Fruit fly (Drosophila melanogaster): ENCODE data around the gene CG2082.

The CG2082 gene

dm6 chr3R:5758624-5759209 lies 22.2 kb downstream of the CG2082 start, which contains the start of gene Sec8 (continued):
- TF ChIP-seq CG14441 (GFP tag; IDR thresholded peaks at IDR 0.05): no peak
- peak; percentile 52 for TF ChIP-seq CG2116 (GFP tag; optimal IDR thresholded peaks at IDR 0.05)
- no peak for TF ChIP-seq CG11723 (GFP tag; optimal IDR thresholded peaks at IDR 0.05)
- peak; percentile 56; the same call in 1 of the 3 replicates for TF ChIP-seq CG11456 (GFP tag; IDR thresholded peaks at IDR 0.05)
- TF ChIP-seq CoRest (tag; optimal IDR thresholded peaks at IDR 0.05): peak; percentile 60
- peak; percentile 70 for TF ChIP-seq Doc3 (GFP tag; IDR thresholded peaks at IDR 0.05; ENCODE audit: partially characterized antibody)
- TF ChIP-seq CG34422 (GFP tag; IDR thresholded peaks at IDR 0.05): peak; percentile 64; the same call in 2 of the 3 replicates
- TF ChIP-seq CG17385 (GFP tag; optimal IDR thresholded peaks at IDR 0.05): no peak
- TF ChIP-seq slbo (GFP tag; IDR thresholded peaks at IDR 0.05): peak; percentile 68
- no peak for TF ChIP-seq Oli (tag; optimal IDR thresholded peaks at IDR 0.05)
- TF ChIP-seq CG3065 (GFP tag; optimal IDR thresholded peaks at IDR 0.05): no peak
- peak; percentile 83 for TF ChIP-seq hbn (GFP tag; IDR thresholded peaks at IDR 0.05; ENCODE audit: partially characterized antibody)
- TF ChIP-seq CG2712 (tag; optimal IDR thresholded peaks at IDR 0.05): peak; percentile 60
- peak; percentile 93 for TF ChIP-seq amos (GFP tag; IDR thresholded peaks at IDR 0.05; ENCODE audit: partially characterized antibody)
- TF ChIP-seq ems (GFP tag; optimal IDR thresholded peaks at IDR 0.05): peak; percentile 33
- TF ChIP-seq Awh (GFP tag; IDR thresholded peaks at IDR 0.05): 0 out of 2 replicates have a peak, but pooled peaks have one; percentile 24
- peak; percentile 87 for TF ChIP-seq Dp (GFP tag; optimal IDR thresholded peaks at IDR 0.05)
- TF ChIP-seq CG7786 (GFP tag; optimal IDR thresholded peaks at IDR 0.05): peak; percentile 41
- peak; percentile 9 for TF ChIP-seq pum (GFP tag; optimal IDR thresholded peaks at IDR 0.05)
- TF ChIP-seq Lhr (GFP tag; optimal IDR thresholded peaks at IDR 0.05): peak; percentile 77
- TF ChIP-seq CG10209 (GFP tag; optimal IDR thresholded peaks at IDR 0.05): no peak
- TF ChIP-seq bbx (GFP tag; IDR thresholded peaks at IDR 0.05; ENCODE audit: partially characterized antibody): peak; percentile 88
- TF ChIP-seq CG12659 (GFP tag; optimal IDR thresholded peaks at IDR 0.05): peak; percentile 56
- peak; percentile 59 for TF ChIP-seq CG30403 (GFP tag; optimal IDR thresholded peaks at IDR 0.05)
- peak; percentile 26 for TF ChIP-seq Atf3 (GFP tag; optimal IDR thresholded peaks at IDR 0.05)
- TF ChIP-seq Spps (tag; optimal IDR thresholded peaks at IDR 0.05): no peak
- TF ChIP-seq mld (GFP tag; IDR thresholded peaks at IDR 0.05; ENCODE audit: partially characterized antibody): peak; percentile 77
- peak; percentile 52 for TF ChIP-seq pho (GFP tag; optimal IDR thresholded peaks at IDR 0.05)
- peak; percentile 12 for TF ChIP-seq CG34376 (GFP tag; optimal IDR thresholded peaks at IDR 0.05)
- TF ChIP-seq z (GFP tag; IDR thresholded peaks at IDR 0.05): no peak
- TF ChIP-seq CG1602 (GFP tag; optimal IDR thresholded peaks at IDR 0.05): peak; percentile 4
- 0 out of 2 replicates have a peak, but pooled peaks have one; percentile 31 for TF ChIP-seq chm (GFP tag; IDR thresholded peaks at IDR 0.05)
- no peak for TF ChIP-seq Ada2b (GFP tag; IDR thresholded peaks at IDR 0.05)
- peak; percentile 90 for TF ChIP-seq CG16813 (GFP tag; IDR thresholded peaks at IDR 0.05; ENCODE audit: partially characterized antibody)
- TF ChIP-seq CG6813 (GFP tag; optimal IDR thresholded peaks at IDR 0.05): no peak
- peak; percentile 83 for TF ChIP-seq unc-4 (GFP tag; IDR thresholded peaks at IDR 0.05; ENCODE audit: partially characterized antibody)
- TF ChIP-seq CG34224 (GFP tag; IDR thresholded peaks at IDR 0.05; ENCODE audit: partially characterized antibody): peak; percentile 74
- TF ChIP-seq rib (GFP tag; IDR thresholded peaks at IDR 0.05): no peak
- peak; percentile 37 for TF ChIP-seq CG4282 (GFP tag; optimal IDR thresholded peaks at IDR 0.05)
- no peak for TF ChIP-seq CG31441 (GFP tag; IDR thresholded peaks at IDR 0.05)
- TF ChIP-seq CG32772 (GFP tag; IDR thresholded peaks at IDR 0.05): no peak
- TF ChIP-seq vfl (GFP tag; optimal IDR thresholded peaks at IDR 0.05): no peak
- no peak for TF ChIP-seq Trl (optimal IDR thresholded peaks at IDR 0.05)
- TF ChIP-seq Trl (GFP tag; optimal IDR thresholded peaks at IDR 0.05): peak; percentile 23
- TF ChIP-seq CHES-1-like (GFP tag; optimal IDR thresholded peaks at IDR 0.05): peak; percentile 78
- TF ChIP-seq peb (GFP tag; IDR thresholded peaks at IDR 0.05): 0 out of 2 replicates have a peak, but pooled peaks have one; percentile 24
- TF ChIP-seq Hmx (GFP tag; optimal IDR thresholded peaks at IDR 0.05): no peak
- no peak for TF ChIP-seq Kr (GFP tag; optimal IDR thresholded peaks at IDR 0.05)
- peak; percentile 22 for TF ChIP-seq chn (GFP tag; optimal IDR thresholded peaks at IDR 0.05)
- peak; percentile 94 for TF ChIP-seq E2f2 (GFP tag; IDR thresholded peaks at IDR 0.05)

Measured in whole organism, embryonic.